Worm (Caenorhabditis elegans): ENCODE measurements around the gene B0304.2.

DNA sequence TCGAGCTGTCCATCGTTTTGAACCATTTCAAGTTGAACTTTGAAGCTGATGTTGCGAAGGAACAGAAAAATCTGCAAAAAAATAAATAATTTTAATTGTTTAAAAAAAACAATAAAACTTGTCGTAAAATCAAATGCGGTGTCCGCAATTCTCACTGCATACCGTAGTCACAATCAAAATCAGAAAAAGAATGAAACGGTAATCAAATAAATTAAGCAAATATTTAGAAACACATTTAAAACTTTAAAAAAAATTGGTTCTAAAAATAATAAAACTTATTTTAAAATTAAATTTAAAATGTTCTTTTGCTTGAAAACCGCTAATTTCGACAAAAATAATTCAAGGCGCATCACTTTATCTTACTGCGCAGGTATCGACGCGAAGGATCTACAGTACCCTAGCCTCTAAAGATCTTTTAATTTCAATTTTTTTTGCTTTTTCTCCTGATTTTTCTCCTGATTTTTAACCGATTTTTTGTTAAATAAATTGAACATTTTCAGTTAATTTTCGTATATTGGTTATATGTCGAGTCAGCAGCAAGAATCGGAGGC is at the start of gene B0304.2, which contains the start of gene B0304.4:
- TF ChIP-seq unc-62 (GFP tag; optimal IDR thresholded peaks at IDR 0.05) (no peak), zag-1 (tag; optimal IDR thresholded peaks at IDR 0.05) (no peak), lsy-2 (tag; optimal IDR thresholded peaks at IDR 0.05) (no peak), ztf-11 (tag; optimal IDR thresholded peaks at IDR 0.05) (no peak), elt-3 (tag; optimal IDR thresholded peaks at IDR 0.05) (no peak), C04F5.9 (tag; optimal IDR thresholded peaks at IDR 0.05) (no peak), nhr-77 (tag; optimal IDR thresholded peaks at IDR 0.05) (no peak), mab-9 (GFP tag; IDR thresholded peaks at IDR 0.05) (no peak), zip-4 (GFP tag; optimal IDR thresholded peaks at IDR 0.05) (no peak), snpc-4 (tag; optimal IDR thresholded peaks at IDR 0.05) (no peak), pqm-1 (tag; optimal IDR thresholded peaks at IDR 0.05) (no peak)

Measured in whole organism, L1 larva.